Fruit fly (Drosophila melanogaster): ENCODE measurements around the gene CG18234.

CG18234 gene

dm6 chr3L:18625786-18626185 lies 22.6 kb downstream of the CG18234 start, which contains the start of gene MYPT-75D (continued):
- TF ChIP-seq rgr (GFP tag; optimal IDR thresholded peaks at IDR 0.05) (peak; percentile 39), psq (GFP tag; optimal IDR thresholded peaks at IDR 0.05) (no peak)

- TF ChIP-seq HLH106 (tag; optimal IDR thresholded peaks at IDR 0.05) (peak; percentile 6), Hr78 (GFP tag; optimal IDR thresholded peaks at IDR 0.05) (no peak)
Measured at dm6 chr3L:18626451-18627079, 23.3 kb downstream of the CG18234 start.

dm6 chr3L:18627657-18628455 lies 24.6 kb downstream of the CG18234 start:
- TF ChIP-seq dl (GFP tag; optimal IDR thresholded peaks at IDR 0.05; ENCODE audit: insufficient read depth in 1 of 2, partially characterized antibody in 2 of 2): peak in 1 of 2 experiments; percentile 22
- TF ChIP-seq fru (GFP tag; optimal IDR thresholded peaks at IDR 0.05): no peak
- peak; percentile 44 for TF ChIP-seq Dif (GFP tag; optimal IDR thresholded peaks at IDR 0.05; ENCODE audit: partially characterized antibody)

- TF ChIP-seq Rel (GFP tag; optimal IDR thresholded peaks at IDR 0.05): no peak
- TF ChIP-seq Rel (tag; optimal IDR thresholded peaks at IDR 0.05): peak; percentile 67
- no peak for TF ChIP-seq CG9705 (GFP tag; optimal IDR thresholded peaks at IDR 0.05)
Measured at dm6 chr3L:18628458-18628857, 25.2 kb downstream of the CG18234 start.

dm6 chr3L:18629874-18630273 lies 26.6 kb downstream of the CG18234 start:
- TF ChIP-seq sage (GFP tag; optimal IDR thresholded peaks at IDR 0.05) (no peak), HLH106 (tag; optimal IDR thresholded peaks at IDR 0.05) (no peak), OdsH (GFP tag; optimal IDR thresholded peaks at IDR 0.05) (no peak), Jra (GFP tag; optimal IDR thresholded peaks at IDR 0.05) (no peak), tai (GFP tag; optimal IDR thresholded peaks at IDR 0.05) (no peak), br (GFP tag; optimal IDR thresholded peaks at IDR 0.05) (no peak), sv (GFP tag; optimal IDR thresholded peaks at IDR 0.05) (no peak), Abd-B (GFP tag; optimal IDR thresholded peaks at IDR 0.05) (no peak), Vsx2 (GFP tag; optimal IDR thresholded peaks at IDR 0.05; ENCODE audit: partially characterized antibody) (no peak)

dm6 chr3L:18632187-18632635 lies 29.0 kb downstream of the CG18234 start:
- TF ChIP-seq N (GFP tag; optimal IDR thresholded peaks at IDR 0.05) (no peak), Rel (GFP tag; optimal IDR thresholded peaks at IDR 0.05) (no peak), Rel (tag; optimal IDR thresholded peaks at IDR 0.05) (peak; percentile 92), CrebA (GFP tag; optimal IDR thresholded peaks at IDR 0.05; ENCODE audit: borderline replicate concordance) (peak; percentile 53)

dm6 chr3L:18633084-18633483 lies 29.9 kb downstream of the CG18234 start:
- TF ChIP-seq Vsx2 (GFP tag; optimal IDR thresholded peaks at IDR 0.05; ENCODE audit: partially characterized antibody): peak; percentile 17
- TF ChIP-seq Myc (optimal IDR thresholded peaks at IDR 0.05): no peak
- TF ChIP-seq N (GFP tag; optimal IDR thresholded peaks at IDR 0.05): no peak
- no peak for TF ChIP-seq dl (GFP tag; optimal IDR thresholded peaks at IDR 0.05; ENCODE audit: insufficient read depth in 1 of 2, partially characterized antibody in 2 of 2)
- no peak for TF ChIP-seq Sp1 (GFP tag; optimal IDR thresholded peaks at IDR 0.05)
- TF ChIP-seq Mio (GFP tag; optimal IDR thresholded peaks at IDR 0.05): no peak
- TF ChIP-seq tai (GFP tag; optimal IDR thresholded peaks at IDR 0.05): no peak
- no peak for TF ChIP-seq Rel (GFP tag; optimal IDR thresholded peaks at IDR 0.05)
- peak; percentile 55 for TF ChIP-seq Rel (tag; optimal IDR thresholded peaks at IDR 0.05)
- TF ChIP-seq pan (optimal IDR thresholded peaks at IDR 0.05): no peak
- TF ChIP-seq Hr78 (GFP tag; optimal IDR thresholded peaks at IDR 0.05): no peak
- TF ChIP-seq lola (GFP tag; optimal IDR thresholded peaks at IDR 0.05): no peak
- TF ChIP-seq jim (GFP tag; optimal IDR thresholded peaks at IDR 0.05): no peak
- no peak for TF ChIP-seq dmrt93B (GFP tag; optimal IDR thresholded peaks at IDR 0.05)
- no peak for TF ChIP-seq Dif (GFP tag; optimal IDR thresholded peaks at IDR 0.05; ENCODE audit: partially characterized antibody)
- no peak for TF ChIP-seq dsf (GFP tag; optimal IDR thresholded peaks at IDR 0.05; ENCODE audit: borderline replicate concordance)
